Fruit fly (Drosophila melanogaster) whole organism, prepupa: Measurements from ENCODE around the gene CG1544.

ENCODE experiments used
- Blimp-1 ChIP-seq: fragments of 200-800 bp; sonication (Bioruptor generic); optimal IDR thresholded peaks from 3 replicates; lab custom pipeline; 2017; ENCODE audit warnings: missing biosample characterization, missing genetic modification characterization, mild to moderate bottlenecking, moderate library complexity, missing genetic modification reagents
- CG10631 ChIP-seq: fragments of 200-800 bp; sonication (Bioruptor generic); optimal IDR thresholded peaks from 2 replicates; lab custom pipeline; 2016; ENCODE audit warnings: missing biosample characterization, missing genetic modification characterization
- CG10669 ChIP-seq: fragments of 200-800 bp; sonication (Bioruptor generic); optimal IDR thresholded peaks from 3 replicates; lab custom pipeline; 2018; ENCODE audit warnings: missing biosample characterization, mild to moderate bottlenecking, missing genetic modification characterization, moderate library complexity
- CG15336 ChIP-seq: fragments of 200-800 bp; sonication (Bioruptor generic); IDR thresholded peaks from 2 replicates; pipeline ENCODE4 v1.3.6; 2022; ENCODE audit warnings: missing biosample characterization, missing genetic modification characterization
- CG1621 ChIP-seq: fragments of 200-800 bp; sonication (Bioruptor generic); optimal IDR thresholded peaks from 3 replicates; lab custom pipeline; 2018; ENCODE audit warnings: missing biosample characterization, mild to moderate bottlenecking, missing genetic modification characterization
- CG16779 ChIP-seq: fragments of 200-800 bp; sonication (Bioruptor generic); optimal IDR thresholded peaks from 3 replicates; lab custom pipeline; 2017; ENCODE audit warnings: missing biosample characterization, mild to moderate bottlenecking, missing genetic modification characterization
- CG3032 ChIP-seq: fragments of 200-800 bp; optimal IDR thresholded peaks from 2 replicates; lab custom pipeline; 2019; ENCODE audit warnings: missing biosample characterization, mild to moderate bottlenecking, missing genetic modification characterization, moderate library complexity
- CG32006 ChIP-seq: fragments of 200-800 bp; sonication (Bioruptor generic); optimal IDR thresholded peaks from 3 replicates; lab custom pipeline; 2017; ENCODE audit warnings: missing biosample characterization, mild to moderate bottlenecking, missing genetic modification characterization
- CG4318 ChIP-seq: fragments of 200-800 bp; sonication (Bioruptor generic); optimal IDR thresholded peaks from 3 replicates; lab custom pipeline; 2017; ENCODE audit warnings: missing biosample characterization, mild to moderate bottlenecking, missing genetic modification characterization
- CG6163 ChIP-seq: fragments of 200-800 bp; sonication (Bioruptor generic); IDR thresholded peaks from 3 replicates; pipeline ENCODE4 v1.3.6; 2022; ENCODE audit warnings: missing biosample characterization, missing genetic modification characterization
- CG6792 ChIP-seq: fragments of 200-800 bp; sonication (Bioruptor generic); optimal IDR thresholded peaks from 3 replicates; lab custom pipeline; 2016; ENCODE audit warnings: missing biosample characterization, missing genetic modification characterization
- CG6854 ChIP-seq: fragments of 200-800 bp; sonication (Bioruptor generic); optimal IDR thresholded peaks from 2 replicates; lab custom pipeline; 2017; ENCODE audit warnings: missing biosample characterization, mild to moderate bottlenecking, missing genetic modification characterization
- CG8119 ChIP-seq: fragments of 200-800 bp; sonication (Bioruptor generic); IDR thresholded peaks from 3 replicates; pipeline ENCODE4 v1.3.6; 2022; ENCODE audit warnings: missing biosample characterization, missing genetic modification characterization
- CG8632 ChIP-seq: fragments of 200-800 bp; sonication (Bioruptor generic); optimal IDR thresholded peaks from 3 replicates; lab custom pipeline; 2016; ENCODE audit warnings: missing biosample characterization, missing genetic modification characterization
- CG9139 ChIP-seq: fragments of 200-800 bp; sonication (Bioruptor generic); optimal IDR thresholded peaks from 3 replicates; lab custom pipeline; 2017; ENCODE audit warnings: missing biosample characterization, mild to moderate bottlenecking, missing genetic modification characterization
- Eip75B ChIP-seq: fragments of 200-800 bp; sonication (Bioruptor generic); optimal IDR thresholded peaks from 3 replicates; lab custom pipeline; 2016; ENCODE audit warnings: missing biosample characterization, missing genetic modification characterization
- Eip78C ChIP-seq: fragments of 200-800 bp; sonication (Bioruptor generic); peaks from one replicate; lab custom pipeline; 2016; ENCODE audit warnings: missing biosample characterization, missing genetic modification characterization
- Eip93F ChIP-seq: fragments of 200-800 bp; sonication (Bioruptor generic); optimal IDR thresholded peaks from 2 replicates; lab custom pipeline; 2016; ENCODE audit warnings: missing biosample characterization, mild to moderate bottlenecking, missing genetic modification characterization
- Ets21C ChIP-seq: fragments of 200-800 bp; sonication (Bioruptor generic); optimal IDR thresholded peaks from 3 replicates; lab custom pipeline; 2016; ENCODE audit warnings: missing biosample characterization, missing genetic modification characterization
- Ets96B ChIP-seq: fragments of 200-800 bp; optimal IDR thresholded peaks from 2 replicates; lab custom pipeline; 2019; ENCODE audit warnings: missing biosample characterization, mild to moderate bottlenecking, missing genetic modification characterization, moderate library complexity
- Hr38 ChIP-seq: sonication (Bioruptor generic); optimal IDR thresholded peaks from 2 replicates; lab custom pipeline; 2016; ENCODE audit warnings: missing biosample characterization, missing genetic modification characterization
- Hr39 ChIP-seq: fragments of 200-800 bp; sonication (Bioruptor generic); optimal IDR thresholded peaks from 2 replicates; lab custom pipeline; 2016; ENCODE audit warnings: missing biosample characterization, missing genetic modification characterization
- Hr4 ChIP-seq: fragments of 200-800 bp; sonication (Bioruptor generic); optimal IDR thresholded peaks from 3 replicates; lab custom pipeline; 2016; ENCODE audit warnings: missing biosample characterization, missing genetic modification characterization
- Lpt ChIP-seq: fragments of 200-800 bp; sonication (Bioruptor generic); optimal IDR thresholded peaks from 3 replicates; lab custom pipeline; 2016; ENCODE audit warnings: missing biosample characterization, missing genetic modification characterization
- Met ChIP-seq: fragments of 200-800 bp; sonication (Bioruptor generic); optimal IDR thresholded peaks from 3 replicates; lab custom pipeline; 2016; ENCODE audit warnings: missing biosample characterization, missing genetic modification characterization
- OdsH ChIP-seq: fragments of 200-800 bp; sonication (Bioruptor generic); optimal IDR thresholded peaks from 3 replicates; lab custom pipeline; 2016; ENCODE audit warnings: missing biosample characterization, missing genetic modification characterization
- Smox ChIP-seq: fragments of 200-800 bp; sonication (Bioruptor generic); optimal IDR thresholded peaks from 3 replicates; lab custom pipeline; 2016; ENCODE audit warnings: missing biosample characterization, missing genetic modification characterization
- Sox14 ChIP-seq: fragments of 200-800 bp; sonication (Bioruptor generic); optimal IDR thresholded peaks from 3 replicates; lab custom pipeline; 2016; ENCODE audit warnings: missing biosample characterization, missing genetic modification characterization
- achi ChIP-seq: fragments of 200-800 bp; sonication (Bioruptor generic); optimal IDR thresholded peaks from 3 replicates; lab custom pipeline; 2016; ENCODE audit warnings: missing biosample characterization, missing genetic modification characterization
- acj6 ChIP-seq: fragments of 200-800 bp; sonication (Bioruptor generic); optimal IDR thresholded peaks from 3 replicates; lab custom pipeline; 2016; ENCODE audit warnings: missing biosample characterization, missing genetic modification characterization
- cyc ChIP-seq: fragments of 200-800 bp; sonication (Bioruptor generic); optimal IDR thresholded peaks from 3 replicates; lab custom pipeline; 2016; ENCODE audit warnings: missing biosample characterization, missing genetic modification characterization
- dac ChIP-seq: fragments of 200-800 bp; sonication (Bioruptor generic); optimal IDR thresholded peaks from 2 replicates; lab custom pipeline; 2017; ENCODE audit warnings: missing biosample characterization, mild to moderate bottlenecking, missing genetic modification characterization
- eg ChIP-seq: fragments of 200-800 bp; sonication (Bioruptor generic); IDR thresholded peaks from 3 replicates; pipeline ENCODE4 v1.3.6; 2022; ENCODE audit warnings: missing biosample characterization, missing genetic modification characterization
- fd59A ChIP-seq: fragments of 200-800 bp; sonication (Bioruptor generic); optimal IDR thresholded peaks from 2 replicates; lab custom pipeline; 2017; ENCODE audit warnings: missing biosample characterization, mild to moderate bottlenecking, missing genetic modification characterization, missing genetic modification reagents
- fkh ChIP-seq: fragments of 200-800 bp; sonication (Bioruptor generic); optimal IDR thresholded peaks from 3 replicates; lab custom pipeline; 2017; ENCODE audit warnings: missing biosample characterization, mild to moderate bottlenecking, missing genetic modification characterization, moderate library complexity
- lz ChIP-seq: fragments of 200-800 bp; sonication (Bioruptor generic); optimal IDR thresholded peaks from 3 replicates; lab custom pipeline; 2016; ENCODE audit warnings: missing biosample characterization, missing genetic modification characterization
- pdm3 ChIP-seq: fragments of 200-800 bp; sonication (Bioruptor generic); optimal IDR thresholded peaks from 3 replicates; lab custom pipeline; 2016; ENCODE audit warnings: missing biosample characterization, missing genetic modification characterization
- salr ChIP-seq, 2 experiments: fragments of 200-800 bp; sonication (Bioruptor generic); optimal IDR thresholded peaks; 3 replicates each; lab custom pipeline; 2016 to 2018; ENCODE audit warnings: missing biosample characterization in 2 of 2, missing genetic modification characterization in 2 of 2, mild to moderate bottlenecking in 1 of 2
- ss ChIP-seq, 2 experiments: fragments of 200-800 bp; sonication (Bioruptor generic); optimal IDR thresholded peaks; 2 replicates in 1 of 2; 3 replicates in 1 of 2; lab custom pipeline; 2017 to 2018; ENCODE audit warnings: mild to moderate bottlenecking in 2 of 2, missing biosample characterization in 2 of 2, missing genetic modification characterization in 2 of 2, moderate library complexity in 1 of 2
- svp ChIP-seq: fragments of 200-800 bp; sonication (Bioruptor generic); peaks from one replicate; lab custom pipeline; 2016; ENCODE audit warnings: missing biosample characterization, missing genetic modification characterization
- topi ChIP-seq: fragments of 200-800 bp; sonication (Bioruptor generic); optimal IDR thresholded peaks from 3 replicates; lab custom pipeline; 2016; ENCODE audit warnings: missing biosample characterization, missing genetic modification characterization
- vri ChIP-seq: fragments of 200-800 bp; sonication (Bioruptor generic); optimal IDR thresholded peaks from 3 replicates; lab custom pipeline; 2016; ENCODE audit warnings: missing biosample characterization, mild to moderate bottlenecking, missing genetic modification characterization

The CG1544 gene

DNA sequence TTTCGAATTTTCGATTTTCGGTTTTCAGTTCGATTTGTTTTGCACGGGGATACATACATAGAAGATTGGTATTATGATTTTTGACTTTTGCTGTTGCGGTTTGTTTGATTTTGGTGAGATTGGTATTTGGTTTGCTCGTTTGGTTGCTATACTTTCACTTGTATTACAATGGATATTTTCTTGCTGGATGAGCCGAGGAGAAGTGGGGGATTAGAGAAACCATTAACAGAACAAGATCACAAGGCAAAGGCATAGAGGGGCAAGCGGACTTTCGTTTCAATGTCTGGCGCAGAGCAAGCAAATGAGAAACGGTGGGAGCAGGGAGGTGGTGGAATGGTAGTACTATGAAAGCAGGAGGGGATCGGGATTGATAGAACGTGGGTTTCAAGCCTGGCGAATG, 35.5 kb downstream of the CG1544 start, which contains the start of gene CG15563:
CG15563 (minus strand) TSS at position 101 of the 400 bp plus-strand sequence.
- TF ChIP-seq fd59A (GFP tag; lab: Kevin White, UChicago) (no peak), Eip93F (no peak), svp (GFP tag; lab: Kevin White, UChicago) (no peak), dac (GFP tag; lab: Kevin White, UChicago) (no peak), CG6792 (GFP tag; lab: Kevin White, UChicago) (no peak), Ets21C (no peak), achi (GFP tag; lab: Kevin White, UChicago) (no peak), CG10669 (GFP tag; lab: Kevin White, UChicago) (no peak), Sox14 (GFP tag; lab: Kevin White, UChicago) (no peak), Smox (no peak), Eip78C (GFP tag; lab: Kevin White, UChicago) (no peak), salr (GFP tag; optimal IDR thresholded peaks at IDR 0.05; lab: Kevin White, UChicago) (no peak), CG6163 (GFP tag; lab: Robert Waterston, UW) (no peak)

DNA sequence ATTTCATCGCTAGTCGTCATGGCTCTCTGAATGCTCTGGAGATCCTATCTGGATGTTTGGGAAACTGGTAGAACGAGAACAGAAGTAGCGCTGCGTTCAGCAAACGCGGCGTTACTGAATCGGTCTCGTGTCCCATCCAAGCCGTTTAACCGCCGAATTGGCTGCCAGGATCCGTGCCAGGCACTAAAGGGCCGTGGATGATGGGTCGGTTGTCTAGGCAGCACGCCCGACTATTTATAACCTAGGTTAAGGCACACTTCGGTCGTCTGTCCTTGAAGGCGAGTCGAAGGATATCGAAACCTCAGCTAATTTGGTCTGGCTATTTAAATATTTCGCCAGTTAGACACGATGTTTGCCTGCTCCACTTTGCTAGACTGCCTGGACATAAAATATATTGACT, 38.5 kb downstream of the CG1544 start, which contains the start of gene CG15564:
CG15564 (minus strand) TSS at position 101 of the 400 bp plus-strand sequence.
- TF ChIP-seq CG32006 (GFP tag; lab: Kevin White, UChicago) (no peak), OdsH (GFP tag; lab: Kevin White, UChicago) (no peak), Hr4 (GFP tag; lab: Kevin White, UChicago) (no peak), CG8632 (no peak), Eip75B (GFP tag; lab: Kevin White, UChicago) (no peak), Lpt (GFP tag; lab: Kevin White, UChicago) (no peak), CG16779 (tag; lab: Kevin White, UChicago) (no peak), Ets96B (no peak), Hr39 (GFP tag; lab: Kevin White, UChicago) (no peak), CG9139 (GFP tag; lab: Kevin White, UChicago) (no peak), eg (GFP tag; lab: Robert Waterston, UW) (no peak), CG6854 (GFP tag; lab: Kevin White, UChicago) (no peak)

dm6 chr3R:31240023-31240422, 43.3 kb downstream of the CG1544 start:
- TF ChIP-seq fkh (GFP tag; lab: Kevin White, UChicago), result peak; percentile 39
- TF ChIP-seq acj6, result no peak

DNA sequence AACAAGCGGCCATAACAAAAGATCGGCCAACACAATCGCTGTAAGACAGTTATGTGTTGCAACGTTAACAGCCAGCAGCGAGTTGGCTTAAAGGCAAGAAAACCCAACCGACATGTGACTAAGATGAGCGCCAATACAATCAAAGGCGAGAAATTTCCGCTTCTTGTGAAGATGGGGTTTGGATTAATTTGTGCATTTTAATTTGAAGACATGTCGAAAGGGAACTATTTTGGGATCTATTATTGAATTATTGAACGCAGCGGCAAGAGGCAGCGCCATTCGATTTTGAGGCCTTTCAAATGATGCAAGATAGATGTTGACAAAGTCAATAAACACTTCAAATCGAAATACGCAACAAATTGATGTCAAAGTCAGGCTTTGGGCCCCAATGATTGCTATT, 44.4 kb downstream of the CG1544 start:
- no peak for TF ChIP-seq acj6
- no peak for TF ChIP-seq Eip93F
- no peak for TF ChIP-seq fd59A (GFP tag; lab: Kevin White, UChicago)
- no peak for TF ChIP-seq CG1621 (tag; lab: Kevin White, UChicago)
- TF ChIP-seq dac (GFP tag; lab: Kevin White, UChicago), result no peak
- no peak for TF ChIP-seq Hr38 (GFP tag; lab: Kevin White, UChicago)
- no peak for TF ChIP-seq topi (GFP tag; lab: Kevin White, UChicago)
- no peak for TF ChIP-seq CG32006 (GFP tag; lab: Kevin White, UChicago)
- no peak for TF ChIP-seq CG15336 (GFP tag; lab: Robert Waterston, UW)
- no peak for TF ChIP-seq Hr4 (GFP tag; lab: Kevin White, UChicago)
- no peak for TF ChIP-seq cyc (GFP tag; lab: Kevin White, UChicago)
- TF ChIP-seq Ets21C, result no peak
- no peak for TF ChIP-seq Blimp-1
- TF ChIP-seq fkh (GFP tag; lab: Kevin White, UChicago), result no peak
- TF ChIP-seq Met (GFP tag; lab: Kevin White, UChicago), result no peak

dm6 chr3R:31243079-31243668, 46.5 kb downstream of the CG1544 start:
- TF ChIP-seq Met (GFP tag; lab: Kevin White, UChicago), result no peak
- TF ChIP-seq vri (GFP tag; lab: Kevin White, UChicago), result no peak
- peak; percentile 44 for TF ChIP-seq CG4318
- no peak for TF ChIP-seq CG3032 (tag; lab: Kevin White, UChicago)
- TF ChIP-seq eg (GFP tag; lab: Robert Waterston, UW), result peak; percentile 83
- TF ChIP-seq ss (GFP tag; optimal IDR thresholded peaks at IDR 0.05; lab: Kevin White, UChicago), result no peak
- TF ChIP-seq CG10669 (GFP tag; lab: Kevin White, UChicago), result no peak
- TF ChIP-seq Eip93F, result no peak
- peak; percentile 73 for TF ChIP-seq CG32006 (GFP tag; lab: Kevin White, UChicago)
- TF ChIP-seq CG6163 (GFP tag; lab: Robert Waterston, UW), result peak; percentile 63
- TF ChIP-seq CG8632, result no peak
- peak; percentile 63; the same call in 1 of the 3 replicates for TF ChIP-seq CG8119 (GFP tag; lab: Robert Waterston, UW)
- peak; percentile 46 for TF ChIP-seq dac (GFP tag; lab: Kevin White, UChicago)
- TF ChIP-seq CG10631 (GFP tag; lab: Kevin White, UChicago), result no peak
- TF ChIP-seq Eip78C (GFP tag; lab: Kevin White, UChicago), result peak; percentile 64
- no peak for TF ChIP-seq lz
- no peak for TF ChIP-seq CG9139 (GFP tag; lab: Kevin White, UChicago)
- TF ChIP-seq svp (GFP tag; lab: Kevin White, UChicago), result no peak
- TF ChIP-seq pdm3 (GFP tag; lab: Kevin White, UChicago), result peak; percentile 48
- peak; percentile 80 for TF ChIP-seq Hr4 (GFP tag; lab: Kevin White, UChicago)
- TF ChIP-seq Ets96B, result no peak
